Fruit fly (Drosophila melanogaster) whole organism, prepupa: ENCODE data around the gene Tektin-C.
A peak's percentile ranks its signal among the peaks of the same experiment; 100 is the strongest.

ENCODE experiments used
- CG10631 ChIP-seq: fragments of 200-800 bp; sonication (Bioruptor generic); optimal IDR thresholded peaks from 2 replicates; lab custom pipeline; 2016; ENCODE audit warnings: missing biosample characterization, missing genetic modification characterization
- CG10669 ChIP-seq: fragments of 200-800 bp; sonication (Bioruptor generic); optimal IDR thresholded peaks from 3 replicates; lab custom pipeline; 2018; ENCODE audit warnings: missing biosample characterization, mild to moderate bottlenecking, missing genetic modification characterization, moderate library complexity
- CG11294 ChIP-seq: fragments of 200-800 bp; sonication (Bioruptor generic); IDR thresholded peaks from 2 replicates; pipeline ENCODE4 v1.3.6; 2022; ENCODE audit warnings: missing biosample characterization, missing genetic modification characterization
- CG11762 ChIP-seq: fragments of 200-800 bp; sonication (Bioruptor generic); optimal IDR thresholded peaks from 3 replicates; lab custom pipeline; 2016; ENCODE audit warnings: missing biosample characterization, missing genetic modification characterization; ENCODE audit not compliant: insufficient read depth
- CG11902 ChIP-seq: fragments of 200-800 bp; sonication (Bioruptor generic); optimal IDR thresholded peaks from 3 replicates; lab custom pipeline; 2016; ENCODE audit warnings: missing biosample characterization, missing genetic modification characterization
- CG15336 ChIP-seq: fragments of 200-800 bp; sonication (Bioruptor generic); IDR thresholded peaks from 2 replicates; pipeline ENCODE4 v1.3.6; 2022; ENCODE audit warnings: missing biosample characterization, missing genetic modification characterization
- CG1621 ChIP-seq: fragments of 200-800 bp; sonication (Bioruptor generic); optimal IDR thresholded peaks from 3 replicates; lab custom pipeline; 2018; ENCODE audit warnings: missing biosample characterization, mild to moderate bottlenecking, missing genetic modification characterization
- CG16779 ChIP-seq: fragments of 200-800 bp; sonication (Bioruptor generic); optimal IDR thresholded peaks from 3 replicates; lab custom pipeline; 2017; ENCODE audit warnings: missing biosample characterization, mild to moderate bottlenecking, missing genetic modification characterization
- CG31627 ChIP-seq: fragments of 200-800 bp; sonication (Bioruptor generic); optimal IDR thresholded peaks from 3 replicates; lab custom pipeline; 2016; ENCODE audit warnings: missing biosample characterization, missing genetic modification characterization
- CG34406 ChIP-seq: fragments of 200-800 bp; sonication (Bioruptor generic); optimal IDR thresholded peaks from 3 replicates; lab custom pipeline; 2016; ENCODE audit warnings: missing biosample characterization, missing genetic modification characterization
- CG3919 ChIP-seq: fragments of 200-800 bp; sonication (Bioruptor generic); optimal IDR thresholded peaks from 3 replicates; lab custom pipeline; 2016; ENCODE audit warnings: missing biosample characterization, missing genetic modification characterization
- CG6163 ChIP-seq: fragments of 200-800 bp; sonication (Bioruptor generic); IDR thresholded peaks from 3 replicates; pipeline ENCODE4 v1.3.6; 2022; ENCODE audit warnings: missing biosample characterization, missing genetic modification characterization
- CG6276 ChIP-seq: fragments of 200-800 bp; sonication (Bioruptor generic); optimal IDR thresholded peaks from 2 replicates; lab custom pipeline; 2017; ENCODE audit warnings: missing biosample characterization, mild to moderate bottlenecking, missing genetic modification characterization
- CG6808 ChIP-seq: fragments of 200-800 bp; sonication (Bioruptor generic); optimal IDR thresholded peaks from 3 replicates; lab custom pipeline; 2017; ENCODE audit warnings: missing biosample characterization, missing genetic modification characterization, mild to moderate bottlenecking, moderate library complexity, missing genetic modification reagents
- CG6854 ChIP-seq: fragments of 200-800 bp; sonication (Bioruptor generic); optimal IDR thresholded peaks from 2 replicates; lab custom pipeline; 2017; ENCODE audit warnings: missing biosample characterization, mild to moderate bottlenecking, missing genetic modification characterization
- CG7368 ChIP-seq: fragments of 200-800 bp; sonication (Bioruptor generic); optimal IDR thresholded peaks from 3 replicates; lab custom pipeline; 2016; ENCODE audit warnings: missing biosample characterization, missing genetic modification characterization
- CG8119 ChIP-seq: fragments of 200-800 bp; sonication (Bioruptor generic); IDR thresholded peaks from 3 replicates; pipeline ENCODE4 v1.3.6; 2022; ENCODE audit warnings: missing biosample characterization, missing genetic modification characterization
- CG8632 ChIP-seq: fragments of 200-800 bp; sonication (Bioruptor generic); optimal IDR thresholded peaks from 3 replicates; lab custom pipeline; 2016; ENCODE audit warnings: missing biosample characterization, missing genetic modification characterization
- CG9139 ChIP-seq: fragments of 200-800 bp; sonication (Bioruptor generic); optimal IDR thresholded peaks from 3 replicates; lab custom pipeline; 2017; ENCODE audit warnings: missing biosample characterization, mild to moderate bottlenecking, missing genetic modification characterization
- Eip75B ChIP-seq: fragments of 200-800 bp; sonication (Bioruptor generic); optimal IDR thresholded peaks from 3 replicates; lab custom pipeline; 2016; ENCODE audit warnings: missing biosample characterization, missing genetic modification characterization
- Eip78C ChIP-seq: fragments of 200-800 bp; sonication (Bioruptor generic); peaks from one replicate; lab custom pipeline; 2016; ENCODE audit warnings: missing biosample characterization, missing genetic modification characterization
- Eip93F ChIP-seq: fragments of 200-800 bp; sonication (Bioruptor generic); optimal IDR thresholded peaks from 2 replicates; lab custom pipeline; 2016; ENCODE audit warnings: missing biosample characterization, mild to moderate bottlenecking, missing genetic modification characterization
- Gug ChIP-seq: fragments of 200-800 bp; sonication (Bioruptor generic); IDR thresholded peaks from 2 replicates; pipeline ENCODE4 v1.3.6; 2022; ENCODE audit warnings: missing biosample characterization, missing genetic modification characterization
- Hr38 ChIP-seq: sonication (Bioruptor generic); optimal IDR thresholded peaks from 2 replicates; lab custom pipeline; 2016; ENCODE audit warnings: missing biosample characterization, missing genetic modification characterization
- Hr39 ChIP-seq: fragments of 200-800 bp; sonication (Bioruptor generic); optimal IDR thresholded peaks from 2 replicates; lab custom pipeline; 2016; ENCODE audit warnings: missing biosample characterization, missing genetic modification characterization
- Hr4 ChIP-seq: fragments of 200-800 bp; sonication (Bioruptor generic); optimal IDR thresholded peaks from 3 replicates; lab custom pipeline; 2016; ENCODE audit warnings: missing biosample characterization, missing genetic modification characterization
- Lpt ChIP-seq: fragments of 200-800 bp; sonication (Bioruptor generic); optimal IDR thresholded peaks from 3 replicates; lab custom pipeline; 2016; ENCODE audit warnings: missing biosample characterization, missing genetic modification characterization
- Met ChIP-seq: fragments of 200-800 bp; sonication (Bioruptor generic); optimal IDR thresholded peaks from 3 replicates; lab custom pipeline; 2016; ENCODE audit warnings: missing biosample characterization, missing genetic modification characterization
- OdsH ChIP-seq: fragments of 200-800 bp; sonication (Bioruptor generic); optimal IDR thresholded peaks from 3 replicates; lab custom pipeline; 2016; ENCODE audit warnings: missing biosample characterization, missing genetic modification characterization
- Smox ChIP-seq: fragments of 200-800 bp; sonication (Bioruptor generic); optimal IDR thresholded peaks from 3 replicates; lab custom pipeline; 2016; ENCODE audit warnings: missing biosample characterization, missing genetic modification characterization
- Sox102F ChIP-seq: fragments of 200-800 bp; sonication (Bioruptor generic); optimal IDR thresholded peaks from 2 replicates; lab custom pipeline; 2016; ENCODE audit warnings: missing biosample characterization, mild to moderate bottlenecking, missing genetic modification characterization
- Sox14 ChIP-seq: fragments of 200-800 bp; sonication (Bioruptor generic); optimal IDR thresholded peaks from 3 replicates; lab custom pipeline; 2016; ENCODE audit warnings: missing biosample characterization, missing genetic modification characterization
- achi ChIP-seq: fragments of 200-800 bp; sonication (Bioruptor generic); optimal IDR thresholded peaks from 3 replicates; lab custom pipeline; 2016; ENCODE audit warnings: missing biosample characterization, missing genetic modification characterization
- acj6 ChIP-seq: fragments of 200-800 bp; sonication (Bioruptor generic); optimal IDR thresholded peaks from 3 replicates; lab custom pipeline; 2016; ENCODE audit warnings: missing biosample characterization, missing genetic modification characterization
- dac ChIP-seq: fragments of 200-800 bp; sonication (Bioruptor generic); optimal IDR thresholded peaks from 2 replicates; lab custom pipeline; 2017; ENCODE audit warnings: missing biosample characterization, mild to moderate bottlenecking, missing genetic modification characterization
- eg ChIP-seq: fragments of 200-800 bp; sonication (Bioruptor generic); IDR thresholded peaks from 3 replicates; pipeline ENCODE4 v1.3.6; 2022; ENCODE audit warnings: missing biosample characterization, missing genetic modification characterization
- esn ChIP-seq: fragments of 200-800 bp; sonication (Bioruptor generic); optimal IDR thresholded peaks from 2 replicates; lab custom pipeline; 2016; ENCODE audit warnings: missing biosample characterization, mild to moderate bottlenecking, missing genetic modification characterization, moderate library complexity
- fd85E ChIP-seq: fragments of 200-800 bp; sonication (Bioruptor generic); optimal IDR thresholded peaks from 3 replicates; lab custom pipeline; 2016; ENCODE audit warnings: missing biosample characterization, missing genetic modification characterization
- fkh ChIP-seq: fragments of 200-800 bp; sonication (Bioruptor generic); optimal IDR thresholded peaks from 3 replicates; lab custom pipeline; 2017; ENCODE audit warnings: missing biosample characterization, mild to moderate bottlenecking, missing genetic modification characterization, moderate library complexity
- lz ChIP-seq: fragments of 200-800 bp; sonication (Bioruptor generic); optimal IDR thresholded peaks from 3 replicates; lab custom pipeline; 2016; ENCODE audit warnings: missing biosample characterization, missing genetic modification characterization
- net ChIP-seq: fragments of 200-800 bp; sonication (Bioruptor generic); optimal IDR thresholded peaks from 3 replicates; lab custom pipeline; 2016; ENCODE audit warnings: missing biosample characterization, missing genetic modification characterization
- pdm3 ChIP-seq: fragments of 200-800 bp; sonication (Bioruptor generic); optimal IDR thresholded peaks from 3 replicates; lab custom pipeline; 2016; ENCODE audit warnings: missing biosample characterization, missing genetic modification characterization
- salr ChIP-seq, 2 experiments: fragments of 200-800 bp; sonication (Bioruptor generic); optimal IDR thresholded peaks; 3 replicates each; lab custom pipeline; 2016 to 2018; ENCODE audit warnings: missing biosample characterization in 2 of 2, missing genetic modification characterization in 2 of 2, mild to moderate bottlenecking in 1 of 2
- ss ChIP-seq, 2 experiments: fragments of 200-800 bp; sonication (Bioruptor generic); optimal IDR thresholded peaks; 2 replicates in 1 of 2; 3 replicates in 1 of 2; lab custom pipeline; 2017 to 2018; ENCODE audit warnings: mild to moderate bottlenecking in 2 of 2, missing biosample characterization in 2 of 2, missing genetic modification characterization in 2 of 2, moderate library complexity in 1 of 2
- svp ChIP-seq: fragments of 200-800 bp; sonication (Bioruptor generic); peaks from one replicate; lab custom pipeline; 2016; ENCODE audit warnings: missing biosample characterization, missing genetic modification characterization
- topi ChIP-seq: fragments of 200-800 bp; sonication (Bioruptor generic); optimal IDR thresholded peaks from 3 replicates; lab custom pipeline; 2016; ENCODE audit warnings: missing biosample characterization, missing genetic modification characterization
- vri ChIP-seq: fragments of 200-800 bp; sonication (Bioruptor generic); optimal IDR thresholded peaks from 3 replicates; lab custom pipeline; 2016; ENCODE audit warnings: missing biosample characterization, mild to moderate bottlenecking, missing genetic modification characterization

Gene Tektin-C

DNA sequence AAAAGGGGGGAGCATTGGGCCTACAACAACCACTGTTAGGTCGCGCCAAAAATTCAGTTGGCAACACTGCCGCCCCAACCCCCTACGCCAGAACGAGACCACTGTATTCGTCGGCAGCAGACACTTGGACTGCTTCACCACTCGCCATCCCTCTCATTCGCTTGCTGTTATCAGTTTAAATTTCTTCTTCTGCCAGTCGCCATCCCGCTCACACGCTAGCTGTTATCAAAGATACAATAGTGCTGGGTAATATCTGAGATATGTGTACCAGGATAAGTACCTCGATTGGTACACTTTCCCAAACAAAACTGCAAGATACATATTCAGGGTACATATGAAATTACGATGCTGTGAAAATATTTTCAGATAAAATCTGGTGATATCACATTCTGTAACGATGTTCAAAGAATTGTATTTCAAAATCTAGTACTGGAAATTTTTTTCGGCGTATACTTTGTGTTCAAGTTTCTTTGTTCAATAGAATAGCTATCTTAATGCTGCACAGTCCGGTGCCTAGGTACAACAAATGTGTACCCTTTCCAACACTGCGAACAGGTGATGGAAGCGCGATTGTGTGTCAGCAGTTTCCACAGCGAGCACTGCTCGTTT, 25.4 kb downstream of the Tektin-C start (continued):
- TF ChIP-seq achi (GFP tag; lab: Kevin White, UChicago) (peak; percentile 88), CG11762 (GFP tag; lab: Kevin White, UChicago) (peak; percentile 80), CG8632 (peak; percentile 86), ss (GFP tag; optimal IDR thresholded peaks at IDR 0.05; lab: Kevin White, UChicago) (no peak), Hr4 (GFP tag; lab: Kevin White, UChicago) (no peak), eg (GFP tag; lab: Robert Waterston, UW) (peak; percentile 73), esn (GFP tag; lab: Kevin White, UChicago) (peak; percentile 91), CG10631 (peak; percentile 86), Hr39 (GFP tag; lab: Kevin White, UChicago) (peak; percentile 85), CG16779 (no peak), CG7368 (GFP tag; lab: Kevin White, UChicago) (no peak), CG9139 (GFP tag; lab: Kevin White, UChicago) (no peak), Eip78C (GFP tag; lab: Kevin White, UChicago) (peak; percentile 98), OdsH (GFP tag; lab: Kevin White, UChicago) (no peak), fd85E (GFP tag; lab: Kevin White, UChicago) (no peak), topi (peak; percentile 89), fkh (peak; percentile 47), acj6 (GFP tag; lab: Kevin White, UChicago) (peak; percentile 89), net (no peak), Met (GFP tag; lab: Kevin White, UChicago) (no peak), CG3919 (GFP tag; lab: Kevin White, UChicago) (peak; percentile 86), CG34406 (GFP tag; lab: Kevin White, UChicago) (peak; percentile 80), CG15336 (peak; percentile 74), dac (no peak), CG6854 (peak; percentile 54), Eip75B (GFP tag; lab: Kevin White, UChicago) (no peak), CG1621 (peak; percentile 51), CG11902 (GFP tag; lab: Kevin White, UChicago) (peak; percentile 68), Sox14 (peak; percentile 96), pdm3 (GFP tag; lab: Kevin White, UChicago) (no peak), vri (GFP tag; lab: Kevin White, UChicago) (peak; percentile 72), lz (peak; percentile 89), Hr38 (no peak), salr (GFP tag; optimal IDR thresholded peaks at IDR 0.05; lab: Kevin White, UChicago) (peak in 1 of 2 experiments; percentile 74), CG11294 (GFP tag; lab: Robert Waterston, UW) (0 out of 2 replicates have a peak, but pooled peaks have one; percentile 21), svp (GFP tag; lab: Kevin White, UChicago) (peak; percentile 93), Lpt (GFP tag; lab: Kevin White, UChicago) (peak; percentile 67), CG6276 (GFP tag; lab: Kevin White, UChicago) (no peak), Sox102F (GFP tag; lab: Kevin White, UChicago) (no peak), Smox (GFP tag; lab: Kevin White, UChicago) (no peak), CG10669 (GFP tag; lab: Kevin White, UChicago) (no peak)

dm6 chr3L:5770113-5770798, 26.1 kb downstream of the Tektin-C start:
- no peak for TF ChIP-seq CG11294 (GFP tag; lab: Robert Waterston, UW)
- no peak for TF ChIP-seq Sox14
- peak; percentile 78 for TF ChIP-seq net
- peak; percentile 52 for TF ChIP-seq CG15336
- peak; percentile 94 to 97 for TF ChIP-seq ss (GFP tag; optimal IDR thresholded peaks at IDR 0.05; lab: Kevin White, UChicago)
- no peak for TF ChIP-seq Hr39 (GFP tag; lab: Kevin White, UChicago)
- TF ChIP-seq Smox (GFP tag; lab: Kevin White, UChicago), result no peak
- no peak for TF ChIP-seq CG31627 (GFP tag; lab: Kevin White, UChicago)
- TF ChIP-seq CG8119 (GFP tag; lab: Robert Waterston, UW), result peak; percentile 84
- TF ChIP-seq CG9139 (GFP tag; lab: Kevin White, UChicago), result peak; percentile 94
- peak; percentile 37 for TF ChIP-seq fkh
- TF ChIP-seq CG3919 (GFP tag; lab: Kevin White, UChicago), result peak; percentile 12
- TF ChIP-seq salr (GFP tag; optimal IDR thresholded peaks at IDR 0.05; lab: Kevin White, UChicago), result peak in 1 of 2 experiments; percentile 58
- TF ChIP-seq CG10669 (GFP tag; lab: Kevin White, UChicago), result peak; percentile 78
- TF ChIP-seq CG1621, result peak; percentile 85
- TF ChIP-seq acj6 (GFP tag; lab: Kevin White, UChicago), result no peak
- peak; percentile 41 for TF ChIP-seq CG34406 (GFP tag; lab: Kevin White, UChicago)
- TF ChIP-seq CG6808, result peak; percentile 94
- TF ChIP-seq Gug (GFP tag; lab: Robert Waterston, UW), result no peak
- TF ChIP-seq CG6163 (GFP tag; lab: Robert Waterston, UW), result peak; percentile 90
- TF ChIP-seq CG10631, result no peak
- TF ChIP-seq achi (GFP tag; lab: Kevin White, UChicago), result peak; percentile 39
- TF ChIP-seq Met (GFP tag; lab: Kevin White, UChicago), result no peak
- TF ChIP-seq Eip93F, result peak; percentile 50
- TF ChIP-seq svp (GFP tag; lab: Kevin White, UChicago), result no peak
- TF ChIP-seq Hr4 (GFP tag; lab: Kevin White, UChicago), result no peak
- no peak for TF ChIP-seq OdsH (GFP tag; lab: Kevin White, UChicago)
